Fruit fly (Drosophila melanogaster): ENCODE measurements around the gene CG34002.

- TF ChIP-seq CG8478 (optimal IDR thresholded peaks at IDR 0.05) (no peak), CTCF (optimal IDR thresholded peaks at IDR 0.05) (no peak)
Measured at dm6 chr3L:17887393-17887792, 29.1 kb downstream of the CG34002 start, which contains the start of gene CG7402.

Data from S2 (cell line).